Worm (Caenorhabditis elegans) whole organism, late embryonic: Measurements from ENCODE around the gene F55A11.7.

ENCODE experiments used
- fkh-10 ChIP-seq: fragments of 150-350 bp; optimal IDR thresholded peaks from 2 replicates; lab custom pipeline; 2014; ENCODE audit warnings: missing biosample characterization, missing genetic modification reagents, missing genetic modification characterization
- rnt-1 ChIP-seq: sonication (generic microtip); optimal IDR thresholded peaks from 2 replicates; lab custom pipeline; 2016; ENCODE audit warnings: missing genetic modification characterization, missing compliant biosample characterization
- tbx-2 ChIP-seq: sonication (generic microtip); optimal IDR thresholded peaks from 2 replicates; lab custom pipeline; 2016; ENCODE audit warnings: missing genetic modification characterization, missing compliant biosample characterization

DNA sequence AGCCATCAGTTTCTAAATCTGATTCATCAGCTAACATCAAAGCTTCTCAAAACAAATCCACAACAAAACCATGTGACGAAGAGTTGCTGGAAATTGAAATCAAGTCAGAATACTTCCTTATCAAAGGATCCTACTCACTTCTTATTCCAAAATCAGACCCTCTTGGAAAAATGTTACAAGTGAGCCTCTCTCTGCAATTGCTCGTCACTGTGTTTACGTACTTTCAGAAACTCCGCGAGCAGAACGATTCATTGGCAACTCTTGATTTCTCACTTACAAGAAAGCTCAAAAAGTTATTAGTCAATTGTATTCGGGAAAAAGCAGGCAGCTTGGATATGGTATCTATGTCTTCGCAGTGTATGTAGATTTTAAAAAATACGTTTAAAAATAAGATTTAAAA is 35.8 kb downstream of the F55A11.7 start:
- TF ChIP-seq rnt-1 (tag; lab: Kevin White, UChicago) = no peak
- no peak for TF ChIP-seq tbx-2
- no peak for TF ChIP-seq fkh-10 (GFP tag; lab: Kevin White, UChicago)
